Worm (Caenorhabditis elegans) whole organism, L3 larva: ENCODE results near the gene C56G2.22.

Experiments used
- R02D3.7 ChIP-seq: fragments of 150-350 bp; optimal IDR thresholded peaks from 2 replicates; lab custom pipeline; 2014; ENCODE audit warnings: missing biosample characterization, missing genetic modification characterization
- aly-2 ChIP-seq: fragments of 150-350 bp; optimal IDR thresholded peaks from 2 replicates; lab custom pipeline; 2014; ENCODE audit warnings: missing biosample characterization, missing genetic modification characterization
- egl-5 ChIP-seq: fragments of 150-350 bp; optimal IDR thresholded peaks from 2 replicates; lab custom pipeline; 2017; ENCODE audit warnings: missing biosample characterization, missing genetic modification reagents, missing genetic modification characterization, inconsistent platforms
- elt-2 ChIP-seq: sonication (generic microtip); optimal IDR thresholded peaks from 2 replicates; lab custom pipeline; 2016; ENCODE audit warnings: missing genetic modification reagents, mild to moderate bottlenecking, missing genetic modification characterization, missing compliant biosample characterization
- elt-3 ChIP-seq, 3 experiments: fragments of 150-350 bp in 1 of 3; sonication (generic microtip) in 2 of 3; optimal IDR thresholded peaks; 2 replicates in 2 of 3; 4 replicates in 1 of 3; lab custom pipeline; 2014 to 2017; ENCODE audit warnings: missing biosample characterization in 3 of 3, missing genetic modification characterization in 3 of 3
- jun-1 ChIP-seq: fragments of 150-350 bp; optimal IDR thresholded peaks from 2 replicates; lab custom pipeline; 2014; ENCODE audit warnings: missing biosample characterization, missing genetic modification reagents, missing genetic modification characterization
- lin-15B ChIP-seq: fragments of 150-350 bp; optimal IDR thresholded peaks from 2 replicates; lab custom pipeline; 2014; ENCODE audit warnings: missing biosample characterization, missing genetic modification characterization
- lin-39 ChIP-seq: fragments of 150-350 bp; optimal IDR thresholded peaks from 2 replicates; lab custom pipeline; 2018; ENCODE audit warnings: missing biosample characterization, missing genetic modification reagents, missing genetic modification characterization
- mml-1 ChIP-seq: fragments of 150-350 bp; sonication (generic microtip); optimal IDR thresholded peaks from 3 replicates; lab custom pipeline; 2014; ENCODE audit warnings: missing biosample characterization, missing genetic modification characterization
- nhr-25 ChIP-seq: sonication (generic microtip); optimal IDR thresholded peaks from 2 replicates; lab custom pipeline; 2017; ENCODE audit warnings: missing biosample characterization, missing genetic modification characterization
- pha-4 ChIP-seq: fragments of 150-350 bp; optimal IDR thresholded peaks from 2 replicates; lab custom pipeline; 2014; ENCODE audit warnings: missing biosample characterization, missing genetic modification reagents, missing genetic modification characterization
- skn-1 ChIP-seq: fragments of 150-350 bp; optimal IDR thresholded peaks from 2 replicates; lab custom pipeline; 2014; ENCODE audit warnings: missing biosample characterization, missing genetic modification characterization
- snpc-4 ChIP-seq: fragments of 150-350 bp; optimal IDR thresholded peaks from 2 replicates; lab custom pipeline; 2014; ENCODE audit warnings: missing biosample characterization, missing genetic modification characterization
- ztf-4 ChIP-seq: fragments of 150-350 bp; optimal IDR thresholded peaks from 2 replicates; lab custom pipeline; 2014; ENCODE audit warnings: missing biosample characterization, missing genetic modification characterization

- TF ChIP-seq lin-15B (tag; lab: Kevin White, UChicago) (no peak), lin-39 (tag; lab: Kevin White, UChicago) (no peak), egl-5 (tag; lab: Kevin White, UChicago) (no peak), snpc-4 (tag; lab: Kevin White, UChicago) (no peak), pha-4 (tag; lab: Kevin White, UChicago) (no peak), aly-2 (no peak), skn-1 (tag; lab: Kevin White, UChicago) (no peak), elt-3 (tag; optimal IDR thresholded peaks at IDR 0.05; lab: Kevin White, UChicago) (no peak), jun-1 (tag; lab: Kevin White, UChicago) (no peak), R02D3.7 (tag; lab: Kevin White, UChicago) (no peak), elt-2 (tag; lab: Kevin White, UChicago) (no peak), nhr-25 (tag; lab: Kevin White, UChicago) (no peak), ztf-4 (no peak), mml-1 (tag; lab: Kevin White, UChicago) (no peak)
Measured at ce11 chrIII:6381584-6382391, 35.5 kb downstream of the C56G2.22 start, which contains the start of gene znf-622.
